ENCODE assay signal across 3 fruit fly cellular contexts in the genomic region with DNA sequence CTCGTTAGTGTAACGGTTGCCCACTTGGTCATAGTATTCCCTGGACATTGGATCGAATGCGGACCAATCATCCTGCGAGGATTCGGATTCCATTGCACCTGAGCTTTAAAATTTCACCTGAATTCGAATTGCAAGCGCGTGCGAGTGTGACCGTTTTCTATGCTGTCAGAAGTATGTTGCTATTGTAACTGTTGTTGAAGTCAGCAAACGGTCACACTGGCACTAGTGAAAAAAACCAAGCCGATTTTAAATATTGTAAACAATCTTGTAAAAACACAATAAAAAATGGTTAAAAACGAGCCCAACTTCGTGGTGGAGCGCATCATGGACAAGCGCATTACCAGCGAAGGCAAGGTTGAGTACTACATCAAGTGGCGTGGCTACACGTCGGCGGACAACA.
A peak's percentile ranks its signal among the peaks of the same experiment; 100 is the strongest.
TF ChIP-seq lines count a peak whose summit lies in the region.

A gene (minus strand): TSS at position 150 of the 400 bp plus-strand sequence.
A gene (plus strand): TSS at position 189 of the 400 bp plus-strand sequence.

- TF ChIP-seq CTCF in whole organism, embryonic (GFP tag; optimal IDR thresholded peaks at IDR 0.05; lab: Kevin White, UChicago) = peak; percentile 42

TF ChIP-seq in whole organism, adult, 20 proteins besides CTCF, POLR2A, EP300 and RAD21:
- peak; percentile 17 for TF ChIP-seq bab1 (GFP tag; optimal IDR thresholded peaks at IDR 0.05; lab: Kevin White, UChicago)
- TF ChIP-seq Hr96 (GFP tag; optimal IDR thresholded peaks at IDR 0.05; lab: Kevin White, UChicago) = no peak

TF ChIP-seq in whole organism, embryonic, 481 proteins besides CTCF, POLR2A, EP300 and RAD21 (continues in another document):
- TF ChIP-seq Oli (tag; optimal IDR thresholded peaks at IDR 0.05; lab: Kevin White, UChicago) (no peak), CG11504 (tag; optimal IDR thresholded peaks at IDR 0.05; lab: Kevin White, UChicago) (no peak), Sin3A (optimal IDR thresholded peaks at IDR 0.05; lab: Kevin White, UChicago) (peak; percentile 61), CG12659 (GFP tag; optimal IDR thresholded peaks at IDR 0.05; lab: Kevin White, UChicago) (peak; percentile 40), gt (GFP tag; IDR thresholded peaks at IDR 0.05; lab: Robert Waterston, UW) (no peak), Fer1 (GFP tag; optimal IDR thresholded peaks at IDR 0.05; lab: Kevin White, UChicago) (no peak), Adf1 (GFP tag; IDR thresholded peaks at IDR 0.05; lab: Robert Waterston, UW) (no peak), unc-4 (GFP tag; IDR thresholded peaks at IDR 0.05; lab: Robert Waterston, UW; ENCODE audit: partially characterized antibody) (no peak), E2f2 (GFP tag; IDR thresholded peaks at IDR 0.05; lab: Robert Waterston, UW) (peak; percentile 90), Bgb (GFP tag; IDR thresholded peaks at IDR 0.05; lab: Robert Waterston, UW; ENCODE audit: partially characterized antibody) (0 out of 2 replicates have a peak, but pooled peaks have one; percentile 10), CHES-1-like (GFP tag; optimal IDR thresholded peaks at IDR 0.05; lab: Kevin White, UChicago) (peak; percentile 5), gfzf (GFP tag; optimal IDR thresholded peaks at IDR 0.05; lab: Kevin White, UChicago) (peak; percentile 83), jigr1 (GFP tag; IDR thresholded peaks at IDR 0.05; lab: Robert Waterston, UW) (no peak), Mad (GFP tag; optimal IDR thresholded peaks at IDR 0.05; lab: Kevin White, UChicago) (no peak), MESR4 (GFP tag; optimal IDR thresholded peaks at IDR 0.05; lab: Kevin White, UChicago) (peak; percentile 84), CG6813 (GFP tag; optimal IDR thresholded peaks at IDR 0.05; lab: Kevin White, UChicago) (no peak), CG3847 (GFP tag; IDR thresholded peaks at IDR 0.05; lab: Robert Waterston, UW) (peak; percentile 59), Opbp (GFP tag; IDR thresholded peaks at IDR 0.05; lab: Robert Waterston, UW; ENCODE audit: partially characterized antibody) (peak; percentile 46; the same call in 1 of the 3 replicates), NK7.1 (GFP tag; optimal IDR thresholded peaks at IDR 0.05; lab: Kevin White, UChicago) (no peak), ATbp (GFP tag; optimal IDR thresholded peaks at IDR 0.05; lab: Kevin White, UChicago) (no peak), CG6654 (GFP tag; optimal IDR thresholded peaks at IDR 0.05; lab: Kevin White, UChicago) (no peak), CG14710 (tag; optimal IDR thresholded peaks at IDR 0.05; lab: Kevin White, UChicago) (peak; percentile 95), Kr (GFP tag; optimal IDR thresholded peaks at IDR 0.05; lab: Kevin White, UChicago) (no peak), amos (GFP tag; IDR thresholded peaks at IDR 0.05; lab: Robert Waterston, UW; ENCODE audit: partially characterized antibody) (peak; percentile 33; the same call in 1 of the 2 replicates), corto (GFP tag; optimal IDR thresholded peaks at IDR 0.05; lab: Kevin White, UChicago) (no peak), CG10431 (GFP tag; optimal IDR thresholded peaks at IDR 0.05; lab: Kevin White, UChicago) (no peak), sna (GFP tag; IDR thresholded peaks at IDR 0.05; lab: Robert Waterston, UW; ENCODE audit: partially characterized antibody) (0 out of 2 replicates have a peak, but pooled peaks have one; percentile 30), Dfd (GFP tag; optimal IDR thresholded peaks at IDR 0.05; lab: Kevin White, UChicago) (no peak), BEAF-32 (GFP tag; optimal IDR thresholded peaks at IDR 0.05; lab: Kevin White, UChicago) (peak; percentile 46), pnt (GFP tag; optimal IDR thresholded peaks at IDR 0.05; lab: Kevin White, UChicago) (no peak), cas (GFP tag; IDR thresholded peaks at IDR 0.05; lab: Robert Waterston, UW) (no peak), Scr (GFP tag; IDR thresholded peaks at IDR 0.05; lab: Robert Waterston, UW; ENCODE audit: partially characterized antibody) (peak; percentile 38; the same call in 1 of the 2 replicates), NFAT (GFP tag; IDR thresholded peaks at IDR 0.05; lab: Robert Waterston, UW) (no peak), ttk (GFP tag; IDR thresholded peaks at IDR 0.05; lab: Robert Waterston, UW) (no peak), Ptx1 (GFP tag; IDR thresholded peaks at IDR 0.05; lab: Robert Waterston, UW) (no peak), Dref (GFP tag; IDR thresholded peaks at IDR 0.05; lab: Robert Waterston, UW) (peak; percentile 36; the same call in 1 of the 2 replicates), CG2199 (GFP tag; IDR thresholded peaks at IDR 0.05; lab: Robert Waterston, UW) (peak; percentile 48; the same call in 1 of the 3 replicates), nmo (GFP tag; optimal IDR thresholded peaks at IDR 0.05; lab: Kevin White, UChicago) (peak; percentile 7), CG1603 (tag; optimal IDR thresholded peaks at IDR 0.05; lab: Kevin White, UChicago) (peak; percentile 97), CG3995 (GFP tag; optimal IDR thresholded peaks at IDR 0.05; lab: Kevin White, UChicago) (peak; percentile 47)

TF ChIP-seq in whole organism, wandering third instar larva, 38 proteins besides CTCF, POLR2A, EP300 and RAD21:
- no peak for TF ChIP-seq CrebA (GFP tag; optimal IDR thresholded peaks at IDR 0.05; lab: Kevin White, UChicago; ENCODE audit: borderline replicate concordance)
- no peak for TF ChIP-seq Rel (GFP tag; optimal IDR thresholded peaks at IDR 0.05; lab: Kevin White, UChicago)
- peak; percentile 37 for TF ChIP-seq Rel (tag; optimal IDR thresholded peaks at IDR 0.05; lab: Kevin White, UChicago)
- TF ChIP-seq psq (GFP tag; optimal IDR thresholded peaks at IDR 0.05; lab: Kevin White, UChicago) = no peak
